Fruit fly (Drosophila melanogaster) whole organism, embryonic: Measurements from ENCODE around the gene Pp1-13C.

Experiments
- Atf6 ChIP-seq: fragments of 200-800 bp; sonication (Bioruptor generic); IDR thresholded peaks from 2 replicates; pipeline ENCODE4 v1.3.6; 2022; ENCODE audit warnings: missing biosample characterization, missing genetic modification characterization
- CG10462 ChIP-seq: fragments of 200-800 bp; sonication (Bioruptor generic); optimal IDR thresholded peaks from 2 replicates; lab custom pipeline; 2016; ENCODE audit warnings: missing biosample characterization, missing genetic modification characterization
- CG11085 ChIP-seq: fragments of 200-800 bp; sonication (Bioruptor generic); IDR thresholded peaks from 2 replicates; pipeline ENCODE4 v1.3.6; 2022; ENCODE audit warnings: missing biosample characterization, missing genetic modification characterization
- CG11456 ChIP-seq: fragments of 200-800 bp; sonication (Bioruptor generic); IDR thresholded peaks from 3 replicates; pipeline ENCODE4 v1.3.6; 2022; ENCODE audit warnings: missing biosample characterization, missing genetic modification characterization
- CG11723 ChIP-seq: fragments of 200-800 bp; sonication (Bioruptor generic); optimal IDR thresholded peaks from 2 replicates; lab custom pipeline; 2017; ENCODE audit warnings: missing biosample characterization, mild to moderate bottlenecking, missing genetic modification characterization
- CG12104 ChIP-seq: fragments of 200-800 bp; sonication (Bioruptor generic); optimal IDR thresholded peaks from 3 replicates; lab custom pipeline; 2016; ENCODE audit warnings: missing biosample characterization, missing genetic modification characterization
- CG13775 ChIP-seq: fragments of 200-800 bp; sonication (Bioruptor generic); optimal IDR thresholded peaks from 3 replicates; lab custom pipeline; 2017; ENCODE audit warnings: missing biosample characterization, mild to moderate bottlenecking, missing genetic modification characterization
- CG14050 ChIP-seq: fragments of 200-800 bp; sonication (Bioruptor generic); IDR thresholded peaks from 3 replicates; pipeline ENCODE4 v1.3.6; 2022; ENCODE audit warnings: missing biosample characterization, missing genetic modification characterization
- CG2678 ChIP-seq: fragments of 200-800 bp; sonication (Bioruptor generic); optimal IDR thresholded peaks from 3 replicates; lab custom pipeline; 2019; ENCODE audit warnings: missing biosample characterization, mild to moderate bottlenecking, missing genetic modification characterization, moderate library complexity
- CG31224 ChIP-seq: fragments of 200-800 bp; sonication (Bioruptor generic); IDR thresholded peaks from 2 replicates; pipeline ENCODE4 v1.3.6; 2022; ENCODE audit warnings: missing biosample characterization, missing genetic modification characterization
- CG31441 ChIP-seq: fragments of 200-800 bp; sonication (Bioruptor generic); IDR thresholded peaks from 2 replicates; pipeline ENCODE4 v1.3.6; 2022; ENCODE audit warnings: missing biosample characterization, missing genetic modification characterization
- CG4730 ChIP-seq: fragments of 200-800 bp; sonication (Bioruptor generic); IDR thresholded peaks from 2 replicates; pipeline ENCODE4 v1.3.6; 2022; ENCODE audit warnings: missing biosample characterization, missing genetic modification characterization
- CG5953 ChIP-seq: fragments of 200-800 bp; sonication (Bioruptor generic); IDR thresholded peaks from 2 replicates; pipeline ENCODE4 v1.3.6; 2022; ENCODE audit warnings: missing biosample characterization, missing genetic modification characterization
- CG6765 ChIP-seq: fragments of 200-800 bp; sonication (Bioruptor generic); optimal IDR thresholded peaks from 3 replicates; lab custom pipeline; 2017; ENCODE audit warnings: missing biosample characterization, mild to moderate bottlenecking, missing genetic modification characterization
- CG9437 ChIP-seq: fragments of 200-800 bp; sonication (Bioruptor generic); optimal IDR thresholded peaks from 2 replicates; lab custom pipeline; 2018; ENCODE audit warnings: missing biosample characterization, mild to moderate bottlenecking, missing genetic modification characterization
- Dad ChIP-seq: fragments of 200-800 bp; sonication (Bioruptor generic); optimal IDR thresholded peaks from 3 replicates; lab custom pipeline; 2016; ENCODE audit warnings: missing biosample characterization, missing genetic modification characterization
- Eip74EF ChIP-seq, 2 experiments: fragments of 200-800 bp in 1 of 2; fragments of >200 bp in 1 of 2; sonication (Bioruptor generic) in 1 of 2; optimal IDR thresholded peaks; 2 replicates each; lab custom pipeline; 2017 to 2019; ENCODE audit warnings: missing biosample characterization in 2 of 2, missing genetic modification characterization in 2 of 2, mild to moderate bottlenecking in 1 of 2, moderate library complexity in 1 of 2
- Ets65A ChIP-seq: fragments of 200-800 bp; sonication (Bioruptor generic); peaks from one replicate; lab custom pipeline; 2016; ENCODE audit warnings: missing biosample characterization, missing genetic modification characterization
- Gsc ChIP-seq: fragments of 200-800 bp; sonication (Bioruptor generic); IDR thresholded peaks from 2 replicates; pipeline ENCODE4 v1.3.6; 2022; ENCODE audit warnings: missing biosample characterization, missing genetic modification characterization
- Gug ChIP-seq: fragments of 200-800 bp; sonication (Bioruptor generic); IDR thresholded peaks from 4 replicates; pipeline ENCODE4 v1.3.6; 2022; ENCODE audit warnings: missing biosample characterization, missing genetic modification characterization
- H15 ChIP-seq: fragments of 200-800 bp; sonication (Bioruptor generic); IDR thresholded peaks from 3 replicates; pipeline ENCODE4 v1.3.6; 2022; ENCODE audit warnings: missing biosample characterization, missing genetic modification characterization
- HLH4C ChIP-seq: fragments of 200-800 bp; sonication (Bioruptor generic); IDR thresholded peaks from 3 replicates; pipeline ENCODE4 v1.3.6; 2022; ENCODE audit warnings: missing biosample characterization, missing genetic modification characterization; ENCODE audit not compliant: partially characterized antibody
- HLH54F ChIP-seq: fragments of 200-800 bp; sonication (Bioruptor generic); optimal IDR thresholded peaks from 3 replicates; lab custom pipeline; 2016; ENCODE audit warnings: missing biosample characterization, missing genetic modification characterization
- Jarid2 ChIP-seq: fragments of 200-800 bp; sonication (Bioruptor generic); optimal IDR thresholded peaks from 3 replicates; lab custom pipeline; 2017; ENCODE audit warnings: mild to moderate bottlenecking, missing biosample characterization, missing genetic modification reagents, missing genetic modification characterization
- NC2β ChIP-seq: fragments of 200-800 bp; sonication (Bioruptor generic); optimal IDR thresholded peaks from 2 replicates; lab custom pipeline; 2016; ENCODE audit warnings: missing biosample characterization, missing genetic modification characterization
- PHDP ChIP-seq: fragments of 200-800 bp; sonication (Bioruptor generic); optimal IDR thresholded peaks from 3 replicates; lab custom pipeline; 2018; ENCODE audit warnings: missing biosample characterization, mild to moderate bottlenecking, missing genetic modification characterization, moderate library complexity
- Poxn ChIP-seq: fragments of 200-800 bp; sonication (Bioruptor generic); IDR thresholded peaks from 2 replicates; pipeline ENCODE4 v1.3.6; 2022; ENCODE audit warnings: missing biosample characterization, missing genetic modification characterization
- Spps ChIP-seq: fragments of 200-800 bp; sonication (Bioruptor generic); optimal IDR thresholded peaks from 2 replicates; lab custom pipeline; 2018; ENCODE audit warnings: missing biosample characterization, mild to moderate bottlenecking, missing genetic modification characterization
- Xrp1 ChIP-seq: fragments of 200-800 bp; sonication (Bioruptor generic); IDR thresholded peaks from 2 replicates; pipeline ENCODE4 v1.3.6; 2022; ENCODE audit warnings: missing biosample characterization, missing genetic modification characterization
- al ChIP-seq: fragments of 200-800 bp; sonication (Bioruptor generic); IDR thresholded peaks from 2 replicates; pipeline ENCODE4 v1.3.6; 2022; ENCODE audit warnings: missing biosample characterization, missing genetic modification characterization
- ap ChIP-seq: fragments of 200-800 bp; sonication (Bioruptor generic); IDR thresholded peaks from 2 replicates; pipeline ENCODE4 v1.3.6; 2022; ENCODE audit warnings: missing biosample characterization, missing genetic modification characterization
- ara ChIP-seq: fragments of 200-800 bp; sonication (Bioruptor generic); IDR thresholded peaks from 2 replicates; pipeline ENCODE4 v1.3.6; 2022; ENCODE audit warnings: missing biosample characterization, missing genetic modification characterization
- cg ChIP-seq: fragments of 200-800 bp; sonication (Bioruptor generic); optimal IDR thresholded peaks from 3 replicates; lab custom pipeline; 2019; ENCODE audit warnings: missing biosample characterization, mild to moderate bottlenecking, missing genetic modification characterization, moderate library complexity
- dm ChIP-seq: fragments of 200-800 bp; sonication (Bioruptor generic); optimal IDR thresholded peaks from 3 replicates; lab custom pipeline; 2016; ENCODE audit warnings: missing biosample characterization, missing genetic modification characterization
- dmrt11E ChIP-seq: fragments of 200-800 bp; sonication (Bioruptor generic); optimal IDR thresholded peaks from 3 replicates; lab custom pipeline; 2018; ENCODE audit warnings: missing biosample characterization, mild to moderate bottlenecking, missing genetic modification characterization, moderate library complexity
- eve ChIP-seq, 2 experiments: fragments of >200 bp; optimal IDR thresholded peaks; 2 replicates each; lab custom pipeline; 2017; ENCODE audit warnings: missing biosample characterization in 2 of 2, missing genetic modification characterization in 2 of 2
- fd96Cb ChIP-seq: fragments of 200-800 bp; sonication (Bioruptor generic); optimal IDR thresholded peaks from 2 replicates; lab custom pipeline; 2018; ENCODE audit warnings: missing biosample characterization, mild to moderate bottlenecking, missing genetic modification characterization, moderate library complexity
- gem ChIP-seq: fragments of 200-800 bp; sonication (Bioruptor generic); optimal IDR thresholded peaks from 2 replicates; lab custom pipeline; 2019; ENCODE audit warnings: missing biosample characterization, mild to moderate bottlenecking, missing genetic modification characterization, moderate library complexity
- grn ChIP-seq: fragments of 200-800 bp; sonication (Bioruptor generic); optimal IDR thresholded peaks from 3 replicates; lab custom pipeline; 2017; ENCODE audit warnings: missing biosample characterization, missing genetic modification characterization
- lab ChIP-seq: fragments of 200-800 bp; sonication (Bioruptor generic); optimal IDR thresholded peaks from 3 replicates; lab custom pipeline; 2017; ENCODE audit warnings: missing biosample characterization, missing genetic modification characterization, mild to moderate bottlenecking, moderate library complexity, missing genetic modification reagents
- pnt ChIP-seq: fragments of 200-800 bp; sonication (Bioruptor generic); optimal IDR thresholded peaks from 3 replicates; lab custom pipeline; 2016; ENCODE audit warnings: missing biosample characterization, missing genetic modification characterization
- salm ChIP-seq: fragments of 200-800 bp; sonication (Bioruptor generic); optimal IDR thresholded peaks from 2 replicates; lab custom pipeline; 2018; ENCODE audit warnings: missing biosample characterization, mild to moderate bottlenecking, missing genetic modification characterization
- sens-2 ChIP-seq: fragments of 200-800 bp; sonication (Bioruptor generic); IDR thresholded peaks from 2 replicates; pipeline ENCODE4 v1.3.6; 2022; ENCODE audit warnings: missing biosample characterization, missing genetic modification characterization
- sima ChIP-seq: fragments of 200-800 bp; sonication (Bioruptor generic); optimal IDR thresholded peaks from 2 replicates; lab custom pipeline; 2016; ENCODE audit warnings: missing biosample characterization, missing genetic modification characterization
- slbo ChIP-seq: fragments of 200-800 bp; sonication (Bioruptor generic); IDR thresholded peaks from 2 replicates; pipeline ENCODE4 v1.3.6; 2022; ENCODE audit warnings: missing biosample characterization, missing genetic modification characterization
- slou ChIP-seq: fragments of 200-800 bp; sonication (Bioruptor generic); optimal IDR thresholded peaks from 3 replicates; lab custom pipeline; 2016; ENCODE audit warnings: missing biosample characterization, missing genetic modification characterization
- sob ChIP-seq: fragments of 200-800 bp; sonication (Bioruptor generic); IDR thresholded peaks from 2 replicates; pipeline ENCODE4 v1.3.6; 2022; ENCODE audit warnings: missing biosample characterization, missing genetic modification characterization
- vfl ChIP-seq: fragments of 200-800 bp; sonication (Bioruptor generic); optimal IDR thresholded peaks from 2 replicates; lab custom pipeline; 2016; ENCODE audit warnings: missing biosample characterization, missing genetic modification characterization
- vvl ChIP-seq: fragments of 200-800 bp; sonication (Bioruptor generic); IDR thresholded peaks from 2 replicates; pipeline ENCODE4 v1.3.6; 2022; ENCODE audit warnings: missing biosample characterization, missing genetic modification characterization
- zen ChIP-seq: fragments of 200-800 bp; sonication (Bioruptor generic); optimal IDR thresholded peaks from 3 replicates; lab custom pipeline; 2018; ENCODE audit warnings: missing biosample characterization, mild to moderate bottlenecking, missing genetic modification characterization, moderate library complexity

Pp1-13C gene

dm6 chrX:15383513-15384373 lies 22.9 kb upstream of the Pp1-13C start (continued):
- TF ChIP-seq CG2678 (tag; lab: Kevin White, UChicago) (peak; percentile 77), eve (GFP tag; optimal IDR thresholded peaks at IDR 0.05; lab: Kevin White, UChicago) (peak in 1 of 2 experiments; percentile 71), CG31441 (GFP tag; lab: Robert Waterston, UW) (peak; percentile 70), Poxn (GFP tag; lab: Robert Waterston, UW) (no peak), fd96Cb (peak; percentile 57), sob (GFP tag; lab: Robert Waterston, UW) (peak; percentile 46), Eip74EF (GFP tag; optimal IDR thresholded peaks at IDR 0.05; lab: Kevin White, UChicago) (peak in 1 of 2 experiments; percentile 51), HLH54F (no peak), PHDP (tag; lab: Kevin White, UChicago) (peak; percentile 68), Jarid2 (GFP tag; lab: Kevin White, UChicago) (no peak), cg (GFP tag; lab: Kevin White, UChicago) (peak; percentile 17), ara (GFP tag; lab: Robert Waterston, UW) (no peak), slou (peak; percentile 15), Spps (tag; lab: Kevin White, UChicago) (no peak), Gsc (no peak), vvl (GFP tag; lab: Robert Waterston, UW) (peak; percentile 47; the same call in 1 of the 2 replicates), gem (peak; percentile 77), Gug (GFP tag; lab: Robert Waterston, UW) (no peak), HLH4C (no peak), Atf6 (GFP tag; lab: Robert Waterston, UW) (peak; percentile 35; the same call in 1 of the 2 replicates), CG31224 (GFP tag; lab: Robert Waterston, UW) (peak; percentile 17; the same call in 1 of the 2 replicates), NC2β (GFP tag; lab: Kevin White, UChicago) (no peak), ap (GFP tag; lab: Robert Waterston, UW) (no peak), CG11723 (GFP tag; lab: Kevin White, UChicago) (peak; percentile 13), CG14050 (GFP tag; lab: Robert Waterston, UW) (peak; percentile 45; the same call in 1 of the 3 replicates), sens-2 (GFP tag; lab: Robert Waterston, UW) (no peak), lab (GFP tag; lab: Kevin White, UChicago) (peak; percentile 71), slbo (GFP tag; lab: Robert Waterston, UW) (no peak; the same call in 1 of the 2 replicates), al (GFP tag; lab: Robert Waterston, UW) (no peak), CG12104 (GFP tag; lab: Kevin White, UChicago) (no peak), dmrt11E (tag; lab: Kevin White, UChicago) (peak; percentile 32), pnt (GFP tag; lab: Kevin White, UChicago) (no peak), sima (GFP tag; lab: Kevin White, UChicago) (no peak), salm (tag; lab: Kevin White, UChicago) (no peak), vfl (GFP tag; lab: Kevin White, UChicago) (no peak), grn (no peak), CG10462 (GFP tag; lab: Kevin White, UChicago) (no peak), CG4730 (GFP tag; lab: Robert Waterston, UW) (no peak), CG11456 (GFP tag; lab: Robert Waterston, UW) (no peak), CG11085 (GFP tag; lab: Robert Waterston, UW) (0 out of 2 replicates have a peak, but pooled peaks have one; percentile 17), CG6765 (GFP tag; lab: Kevin White, UChicago) (peak; percentile 9), H15 (GFP tag; lab: Robert Waterston, UW) (0 out of 3 replicates have a peak, but pooled peaks have one; percentile 13), Ets65A (no peak), CG13775 (GFP tag; lab: Kevin White, UChicago) (peak; percentile 35), CG9437 (GFP tag; lab: Kevin White, UChicago) (peak; percentile 20), CG5953 (GFP tag; lab: Robert Waterston, UW) (no peak), dm (no peak), Dad (no peak), zen (tag; lab: Kevin White, UChicago) (no peak), Xrp1 (GFP tag; lab: Robert Waterston, UW) (no peak)
